Fruit fly (Drosophila melanogaster) whole organism, pupa: ENCODE measurements around the gene Gnf1.

Experiments
- CG14655 ChIP-seq: fragments of 200-800 bp; sonication (Bioruptor generic); optimal IDR thresholded peaks from 3 replicates; lab custom pipeline; 2017; ENCODE audit warnings: mild to moderate bottlenecking, missing biosample characterization, missing genetic modification reagents, missing genetic modification characterization
- CG15710 ChIP-seq: fragments of 200-800 bp; sonication (Bioruptor generic); optimal IDR thresholded peaks from 2 replicates; lab custom pipeline; 2018; ENCODE audit warnings: missing biosample characterization, mild to moderate bottlenecking, missing genetic modification characterization, moderate library complexity
- CG17806 ChIP-seq: fragments of 200-800 bp; sonication (Bioruptor generic); optimal IDR thresholded peaks from 2 replicates; lab custom pipeline; 2018; ENCODE audit warnings: missing biosample characterization, mild to moderate bottlenecking, missing genetic modification characterization, moderate library complexity
- CG4496 ChIP-seq: fragments of 200-800 bp; sonication (Bioruptor generic); IDR thresholded peaks from 3 replicates; pipeline ENCODE4 v1.3.6; 2022; ENCODE audit warnings: missing biosample characterization, missing genetic modification characterization
- CG8301 ChIP-seq: fragments of 200-800 bp; sonication (Bioruptor generic); optimal IDR thresholded peaks from 2 replicates; lab custom pipeline; 2018; ENCODE audit warnings: missing biosample characterization, mild to moderate bottlenecking, missing genetic modification characterization
- CG9948 ChIP-seq: fragments of 200-800 bp; sonication (Bioruptor generic); optimal IDR thresholded peaks from 2 replicates; lab custom pipeline; 2018; ENCODE audit warnings: missing biosample characterization, mild to moderate bottlenecking, missing genetic modification characterization, moderate library complexity
- EcR ChIP-seq: fragments of 200-800 bp; sonication (Bioruptor generic); optimal IDR thresholded peaks from 3 replicates; lab custom pipeline; 2019; ENCODE audit warnings: missing biosample characterization, missing genetic modification characterization, mild to moderate bottlenecking, moderate library complexity, missing genetic modification reagents
- Ets98B ChIP-seq: fragments of 200-800 bp; sonication (Bioruptor generic); IDR thresholded peaks from 2 replicates; pipeline ENCODE4 v1.3.6; 2022; ENCODE audit warnings: missing biosample characterization, missing genetic modification characterization
- Pif1A ChIP-seq: fragments of 200-800 bp; sonication (Bioruptor generic); optimal IDR thresholded peaks from 3 replicates; lab custom pipeline; 2016; ENCODE audit warnings: missing biosample characterization, missing genetic modification characterization
- Snoo ChIP-seq: fragments of 200-800 bp; sonication (Bioruptor generic); optimal IDR thresholded peaks from 3 replicates; lab custom pipeline; 2017; ENCODE audit warnings: missing biosample characterization, mild to moderate bottlenecking, missing genetic modification characterization, inconsistent platforms
- fd96Ca ChIP-seq: fragments of 200-800 bp; sonication (Bioruptor generic); IDR thresholded peaks from 3 replicates; pipeline ENCODE4 v1.3.6; 2022; ENCODE audit warnings: missing biosample characterization, missing genetic modification characterization
- rn ChIP-seq: fragments of 200-800 bp; sonication (Bioruptor generic); IDR thresholded peaks from 2 replicates; pipeline ENCODE4 v1.3.6; 2022; ENCODE audit warnings: missing biosample characterization, missing genetic modification characterization

dm6 chr3R:4861144-4861543, 45.3 kb upstream of the Gnf1 start:
- TF ChIP-seq fd96Ca (GFP tag; lab: Robert Waterston, UW), result no peak
- no peak for TF ChIP-seq EcR
- no peak for TF ChIP-seq Snoo
- no peak for TF ChIP-seq CG15710
- TF ChIP-seq CG17806, result no peak
- no peak for TF ChIP-seq CG8301 (tag; lab: Kevin White, UChicago)
- TF ChIP-seq CG4496, result no peak
- TF ChIP-seq Pif1A (GFP tag; lab: Kevin White, UChicago), result no peak
- TF ChIP-seq CG14655 (GFP tag; lab: Kevin White, UChicago), result no peak
- no peak for TF ChIP-seq rn (GFP tag; lab: Robert Waterston, UW)
- no peak for TF ChIP-seq CG9948 (tag; lab: Kevin White, UChicago)
- TF ChIP-seq Ets98B (GFP tag; lab: Robert Waterston, UW), result no peak
